Fruit fly (Drosophila melanogaster): ENCODE measurements around the gene Rbcn-3B.
A peak's percentile ranks its signal among the peaks of the same experiment; 100 is the strongest.

dm6 chrX:1879606-1880110 lies 29.1 kb upstream of the Rbcn-3B start, which contains the start of gene CG14818:
- TF ChIP-seq Sox102F (GFP tag; optimal IDR thresholded peaks at IDR 0.05) = no peak
- TF ChIP-seq CG6163 (GFP tag; IDR thresholded peaks at IDR 0.05) = peak; percentile 66
- TF ChIP-seq Hr39 (GFP tag; optimal IDR thresholded peaks at IDR 0.05) = peak; percentile 69
- TF ChIP-seq CG9139 (GFP tag; optimal IDR thresholded peaks at IDR 0.05) = no peak
- TF ChIP-seq eg (GFP tag; IDR thresholded peaks at IDR 0.05) = peak; percentile 79
- no peak for TF ChIP-seq OdsH (GFP tag; optimal IDR thresholded peaks at IDR 0.05)
- peak; percentile 54; the same call in 2 of the 3 replicates for TF ChIP-seq CG8119 (GFP tag; IDR thresholded peaks at IDR 0.05)
- TF ChIP-seq CG6792 (GFP tag; optimal IDR thresholded peaks at IDR 0.05) = peak; percentile 35
